Worm (Caenorhabditis elegans): Measurements from ENCODE around the gene F09E5.12.

The F09E5.12 gene

DNA sequence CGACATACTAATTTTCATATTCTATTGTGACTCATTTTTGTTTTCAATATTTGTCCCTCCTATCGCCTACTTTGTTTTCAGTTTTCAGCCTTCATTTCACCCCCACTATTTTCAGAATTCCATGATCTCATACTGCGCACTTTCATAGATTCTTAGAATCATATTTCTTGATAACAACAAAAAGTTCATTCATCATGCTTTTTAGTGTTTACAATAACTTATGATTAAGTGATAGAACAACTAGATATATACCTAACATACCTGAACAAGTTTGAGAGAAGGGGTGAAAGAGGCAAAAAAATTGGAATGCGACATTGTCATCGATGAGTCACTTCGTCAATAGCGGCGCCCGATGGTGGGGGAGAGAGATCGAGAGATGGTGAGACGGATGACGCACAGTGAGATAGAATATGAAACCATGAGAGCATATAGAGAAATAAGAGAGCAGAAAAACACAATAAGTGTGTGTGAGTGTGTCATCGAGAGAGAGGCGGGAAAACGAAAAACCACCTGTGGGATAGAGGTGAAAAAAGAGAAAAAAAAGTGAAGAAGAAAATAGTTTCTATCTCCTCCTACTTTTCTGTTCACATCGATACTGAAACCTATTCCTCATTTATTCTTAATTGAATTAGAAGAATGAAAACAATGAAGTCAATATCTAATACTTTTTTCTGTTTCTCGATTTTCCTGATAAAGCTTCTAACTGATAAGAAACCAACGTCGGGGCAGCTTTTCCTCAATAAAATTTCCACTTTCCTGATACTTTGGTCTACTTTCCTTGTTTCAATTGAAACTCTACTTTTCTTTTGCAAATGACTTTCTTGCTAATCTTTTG, 33.7 kb downstream of the F09E5.12 start (continued):
- TF ChIP-seq peb-1 (tag; optimal IDR thresholded peaks at IDR 0.05): no peak
- peak; percentile 22 for TF ChIP-seq ama-1 (optimal IDR thresholded peaks at IDR 0.05)
- TF ChIP-seq mab-5 (tag; optimal IDR thresholded peaks at IDR 0.05): no peak
- no peak for TF ChIP-seq nhr-237 (tag; optimal IDR thresholded peaks at IDR 0.05)
- peak; percentile 1 for TF ChIP-seq skn-1 (tag; optimal IDR thresholded peaks at IDR 0.05)
- TF ChIP-seq egl-27 (tag; optimal IDR thresholded peaks at IDR 0.05): peak; percentile 56
- no peak for TF ChIP-seq dmd-4 (tag; optimal IDR thresholded peaks at IDR 0.05)
- peak; percentile 81 for TF ChIP-seq blmp-1 (tag; optimal IDR thresholded peaks at IDR 0.05; ENCODE audit: insufficient read depth)
- TF ChIP-seq snpc-4 (tag; optimal IDR thresholded peaks at IDR 0.05): peak; percentile 36
- TF ChIP-seq ZK546.5 (tag; optimal IDR thresholded peaks at IDR 0.05): no peak
- peak in 1 of 2 experiments; percentile 42 for TF ChIP-seq mdl-1 (tag; optimal IDR thresholded peaks at IDR 0.05)
- peak; percentile 52 for TF ChIP-seq nhr-6 (tag; optimal IDR thresholded peaks at IDR 0.05)
- TF ChIP-seq nhr-77 (tag; optimal IDR thresholded peaks at IDR 0.05): no peak

- no peak for TF ChIP-seq gmeb-1 (tag; optimal IDR thresholded peaks at IDR 0.05)
- peak; percentile 77 for TF ChIP-seq lin-11 (tag; optimal IDR thresholded peaks at IDR 0.05)
- TF ChIP-seq skn-1 (tag; optimal IDR thresholded peaks at IDR 0.05): no peak
- TF ChIP-seq zag-1 (tag; optimal IDR thresholded peaks at IDR 0.05): peak; percentile 61
- TF ChIP-seq ceh-82 (tag; optimal IDR thresholded peaks at IDR 0.05): no peak
- TF ChIP-seq nhr-237 (tag; optimal IDR thresholded peaks at IDR 0.05): no peak
- peak; percentile 84 for TF ChIP-seq unc-55 (GFP tag; optimal IDR thresholded peaks at IDR 0.05)
- TF ChIP-seq blmp-1 (tag; optimal IDR thresholded peaks at IDR 0.05; ENCODE audit: insufficient read depth): peak; percentile 64
- TF ChIP-seq ama-1 (optimal IDR thresholded peaks at IDR 0.05): peak; percentile 16
- TF ChIP-seq C34F6.9 (tag; optimal IDR thresholded peaks at IDR 0.05): peak; percentile 78
- TF ChIP-seq sma-3 (GFP tag; optimal IDR thresholded peaks at IDR 0.05): no peak
- peak in 1 of 2 experiments; percentile 60 for TF ChIP-seq lsy-2 (tag; optimal IDR thresholded peaks at IDR 0.05)
- peak; percentile 79 for TF ChIP-seq nhr-129 (tag; optimal IDR thresholded peaks at IDR 0.05)
- TF ChIP-seq mab-5 (tag; optimal IDR thresholded peaks at IDR 0.05): peak; percentile 42
- peak; percentile 49 for TF ChIP-seq sem-4 (tag; optimal IDR thresholded peaks at IDR 0.05)
- TF ChIP-seq nhr-6 (tag; optimal IDR thresholded peaks at IDR 0.05): peak; percentile 1
- peak; percentile 92 for TF ChIP-seq fos-1 (tag; optimal IDR thresholded peaks at IDR 0.05)
- TF ChIP-seq F13H6.1 (tag; optimal IDR thresholded peaks at IDR 0.05): peak; percentile 79
- peak; percentile 19 for TF ChIP-seq Y55F3AM.14 (GFP tag; optimal IDR thresholded peaks at IDR 0.05)
- peak; percentile 73 for TF ChIP-seq sma-9 (GFP tag; optimal IDR thresholded peaks at IDR 0.05)
- TF ChIP-seq sma-9 (tag; optimal IDR thresholded peaks at IDR 0.05): no peak
Measured at ce11 chrII:5336035-5336376, 34.5 kb downstream of the F09E5.12 start.

DNA sequence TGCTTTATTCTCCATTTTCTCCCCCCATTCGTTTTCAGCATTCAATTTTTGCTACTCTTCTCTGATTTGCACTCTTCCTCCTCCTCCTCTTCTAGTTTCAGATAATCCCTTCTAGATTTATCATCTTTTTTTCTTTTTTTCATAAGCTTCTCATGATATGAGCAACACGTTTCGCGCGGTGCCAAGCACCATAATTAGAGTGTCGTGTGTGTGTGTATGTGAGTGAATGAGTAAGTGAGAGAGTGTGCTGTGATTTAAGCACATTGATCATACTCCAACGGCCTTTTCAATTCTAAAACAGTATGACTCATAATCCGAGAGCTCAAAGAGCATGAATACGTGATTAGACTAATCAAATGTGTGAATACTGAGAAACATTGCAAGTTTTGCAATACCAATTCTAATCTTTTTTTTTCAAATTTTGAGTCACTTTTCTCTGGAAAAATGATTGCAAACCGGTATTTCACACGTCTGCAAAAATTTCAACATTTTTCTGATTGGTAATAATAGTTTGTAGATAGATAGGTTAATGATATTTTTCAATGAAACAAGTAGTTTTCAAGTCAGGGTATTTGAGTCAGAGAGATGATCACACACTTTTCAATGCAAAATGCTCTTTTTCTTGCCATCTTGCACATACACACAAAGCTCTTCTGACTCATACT, 35.0 kb downstream of the F09E5.12 start:
- TF ChIP-seq aly-2 (tag; optimal IDR thresholded peaks at IDR 0.05) (no peak), fos-1 (tag; optimal IDR thresholded peaks at IDR 0.05) (peak; percentile 41), R02D3.7 (tag; optimal IDR thresholded peaks at IDR 0.05) (no peak), mbf-1 (tag; optimal IDR thresholded peaks at IDR 0.05) (no peak), crh-2 (tag; optimal IDR thresholded peaks at IDR 0.05) (peak; percentile 60), mab-5 (tag; optimal IDR thresholded peaks at IDR 0.05) (peak; percentile 13), nhr-21 (tag; optimal IDR thresholded peaks at IDR 0.05) (peak; percentile 64), sma-9 (GFP tag; optimal IDR thresholded peaks at IDR 0.05) (peak; percentile 27), sma-9 (tag; optimal IDR thresholded peaks at IDR 0.05) (no peak), unc-55 (GFP tag; optimal IDR thresholded peaks at IDR 0.05) (peak; percentile 64), lsy-2 (tag; optimal IDR thresholded peaks at IDR 0.05) (no peak)

ce11 chrII:5334628-5335027, 35.9 kb downstream of the F09E5.12 start:
- TF ChIP-seq nhr-21 (tag; optimal IDR thresholded peaks at IDR 0.05) (peak; percentile 31), mdl-1 (tag; optimal IDR thresholded peaks at IDR 0.05) (no peak), snpc-4 (tag; optimal IDR thresholded peaks at IDR 0.05) (no peak), crh-2 (tag; optimal IDR thresholded peaks at IDR 0.05) (no peak), nhr-237 (tag; optimal IDR thresholded peaks at IDR 0.05) (no peak), zag-1 (tag; optimal IDR thresholded peaks at IDR 0.05) (no peak), nhr-25 (tag; optimal IDR thresholded peaks at IDR 0.05) (no peak), nhr-23 (tag; optimal IDR thresholded peaks at IDR 0.05) (no peak), lin-13 (GFP tag; optimal IDR thresholded peaks at IDR 0.05) (peak; percentile 2), C34F6.9 (tag; optimal IDR thresholded peaks at IDR 0.05) (peak; percentile 15), aly-2 (tag; optimal IDR thresholded peaks at IDR 0.05) (no peak), nhr-10 (tag; optimal IDR thresholded peaks at IDR 0.05) (no peak), nhr-11 (tag; optimal IDR thresholded peaks at IDR 0.05) (no peak), nhr-77 (tag; optimal IDR thresholded peaks at IDR 0.05) (no peak), alr-1 (tag; optimal IDR thresholded peaks at IDR 0.05) (no peak), lsy-2 (tag; optimal IDR thresholded peaks at IDR 0.05) (peak in 1 of 2 experiments; percentile 12), ceh-82 (tag; optimal IDR thresholded peaks at IDR 0.05) (no peak), Y55F3AM.14 (GFP tag; optimal IDR thresholded peaks at IDR 0.05) (no peak), ama-1 (optimal IDR thresholded peaks at IDR 0.05) (no peak), egl-27 (tag; optimal IDR thresholded peaks at IDR 0.05) (no peak), F13H6.1 (tag; optimal IDR thresholded peaks at IDR 0.05) (no peak), nhr-129 (tag; optimal IDR thresholded peaks at IDR 0.05) (peak; percentile 56), sma-9 (GFP tag; optimal IDR thresholded peaks at IDR 0.05) (no peak), sma-9 (tag; optimal IDR thresholded peaks at IDR 0.05) (no peak), gmeb-1 (tag; optimal IDR thresholded peaks at IDR 0.05) (no peak), elt-1 (tag; optimal IDR thresholded peaks at IDR 0.05) (no peak), ztf-1 (GFP tag; conservative IDR thresholded peaks at IDR 0.05) (no peak), ztf-4 (tag; optimal IDR thresholded peaks at IDR 0.05) (no peak), lin-11 (tag; optimal IDR thresholded peaks at IDR 0.05) (no peak)

All from whole organism, L2 larva.